Worm (Caenorhabditis elegans): ENCODE data around the gene nas-10.

DNA sequence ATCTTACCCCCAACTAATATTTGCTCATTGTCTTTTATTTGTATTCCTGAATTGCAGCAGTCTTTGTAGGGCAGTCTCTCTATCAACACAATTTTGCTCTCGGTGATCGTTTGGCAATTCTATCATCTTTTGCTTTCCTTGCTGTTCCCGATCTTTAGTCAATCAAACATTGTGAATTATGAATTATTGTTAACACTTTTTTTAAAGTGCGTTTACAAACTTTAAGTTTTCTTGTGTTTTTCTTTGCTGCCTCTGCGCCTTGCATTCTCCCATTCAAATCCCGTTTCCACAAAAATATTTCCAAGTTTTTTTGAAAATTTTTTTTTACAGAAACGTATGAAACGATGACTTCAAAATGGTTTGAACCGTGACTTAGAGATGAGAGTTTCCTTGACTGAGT, 18.7 kb upstream of the nas-10 start, which contains the start of gene ver-4:
- TF ChIP-seq elt-2 (tag; optimal IDR thresholded peaks at IDR 0.05), result no peak
- no peak for TF ChIP-seq pag-3 (tag; optimal IDR thresholded peaks at IDR 0.05; ENCODE audit: borderline replicate concordance)
- no peak for TF ChIP-seq dve-1 (tag; optimal IDR thresholded peaks at IDR 0.05)
- no peak for TF ChIP-seq lim-6 (tag; optimal IDR thresholded peaks at IDR 0.05)
- TF ChIP-seq rnt-1 (tag; optimal IDR thresholded peaks at IDR 0.05), result no peak
- no peak for TF ChIP-seq ceh-34 (tag; optimal IDR thresholded peaks at IDR 0.05)
- TF ChIP-seq nfya-1 (tag; optimal IDR thresholded peaks at IDR 0.05), result no peak
- TF ChIP-seq ceh-45 (GFP tag; IDR thresholded peaks at IDR 0.05), result no peak
- TF ChIP-seq nhr-232 (tag; optimal IDR thresholded peaks at IDR 0.05), result no peak
- TF ChIP-seq pha-4 (tag; optimal IDR thresholded peaks at IDR 0.05), result no peak
- no peak for TF ChIP-seq tbx-7 (tag; optimal IDR thresholded peaks at IDR 0.05)
- TF ChIP-seq ceh-31 (tag; optimal IDR thresholded peaks at IDR 0.05), result no peak
- TF ChIP-seq fkh-10 (GFP tag; optimal IDR thresholded peaks at IDR 0.05), result no peak

All from whole organism, late embryonic.